Fruit fly (Drosophila melanogaster) whole organism, pupa: ENCODE measurements around the gene Adhr.
A peak's percentile ranks its signal among the peaks of the same experiment; 100 is the strongest.

ENCODE experiments used
- CG10348 ChIP-seq: fragments of 200-800 bp; sonication (Bioruptor generic); IDR thresholded peaks from 2 replicates; pipeline ENCODE4 v1.3.6; 2022; ENCODE audit warnings: missing biosample characterization, missing genetic modification characterization
- CG12605 ChIP-seq: fragments of 200-800 bp; sonication (Bioruptor generic); IDR thresholded peaks from 2 replicates; pipeline ENCODE4 v1.3.6; 2022; ENCODE audit warnings: missing biosample characterization, missing genetic modification characterization
- CG13204 ChIP-seq: fragments of 200-800 bp; sonication (Bioruptor generic); optimal IDR thresholded peaks from 2 replicates; lab custom pipeline; 2018; ENCODE audit warnings: missing biosample characterization, mild to moderate bottlenecking, missing genetic modification characterization, moderate library complexity
- CG14655 ChIP-seq: fragments of 200-800 bp; sonication (Bioruptor generic); optimal IDR thresholded peaks from 3 replicates; lab custom pipeline; 2017; ENCODE audit warnings: mild to moderate bottlenecking, missing biosample characterization, missing genetic modification reagents, missing genetic modification characterization
- CG15710 ChIP-seq: fragments of 200-800 bp; sonication (Bioruptor generic); optimal IDR thresholded peaks from 2 replicates; lab custom pipeline; 2018; ENCODE audit warnings: missing biosample characterization, mild to moderate bottlenecking, missing genetic modification characterization, moderate library complexity
- CG17806 ChIP-seq: fragments of 200-800 bp; sonication (Bioruptor generic); optimal IDR thresholded peaks from 2 replicates; lab custom pipeline; 2018; ENCODE audit warnings: missing biosample characterization, mild to moderate bottlenecking, missing genetic modification characterization, moderate library complexity
- CG32121 ChIP-seq: fragments of 200-800 bp; sonication (Bioruptor generic); IDR thresholded peaks from 2 replicates; pipeline ENCODE4 v1.3.6; 2022; ENCODE audit warnings: missing biosample characterization, missing genetic modification characterization
- CG34367 ChIP-seq: fragments of 200-800 bp; sonication (Bioruptor generic); optimal IDR thresholded peaks from 2 replicates; lab custom pipeline; 2018; ENCODE audit warnings: missing biosample characterization, mild to moderate bottlenecking, missing genetic modification characterization
- CG4496 ChIP-seq: fragments of 200-800 bp; sonication (Bioruptor generic); IDR thresholded peaks from 3 replicates; pipeline ENCODE4 v1.3.6; 2022; ENCODE audit warnings: missing biosample characterization, missing genetic modification characterization
- CG8159 ChIP-seq: fragments of 200-800 bp; sonication (Bioruptor generic); optimal IDR thresholded peaks from 3 replicates; lab custom pipeline; 2018; ENCODE audit warnings: missing biosample characterization, mild to moderate bottlenecking, missing genetic modification characterization, moderate library complexity
- CG8301 ChIP-seq: fragments of 200-800 bp; sonication (Bioruptor generic); optimal IDR thresholded peaks from 2 replicates; lab custom pipeline; 2018; ENCODE audit warnings: missing biosample characterization, mild to moderate bottlenecking, missing genetic modification characterization
- CG9948 ChIP-seq: fragments of 200-800 bp; sonication (Bioruptor generic); optimal IDR thresholded peaks from 2 replicates; lab custom pipeline; 2018; ENCODE audit warnings: missing biosample characterization, mild to moderate bottlenecking, missing genetic modification characterization, moderate library complexity
- D1 ChIP-seq: fragments of 200-800 bp; sonication (Bioruptor generic); optimal IDR thresholded peaks from 2 replicates; lab custom pipeline; 2018; ENCODE audit warnings: missing biosample characterization, mild to moderate bottlenecking, missing genetic modification characterization, moderate library complexity
- EcR ChIP-seq: fragments of 200-800 bp; sonication (Bioruptor generic); optimal IDR thresholded peaks from 3 replicates; lab custom pipeline; 2019; ENCODE audit warnings: missing biosample characterization, missing genetic modification characterization, mild to moderate bottlenecking, moderate library complexity, missing genetic modification reagents
- Ets98B ChIP-seq: fragments of 200-800 bp; sonication (Bioruptor generic); IDR thresholded peaks from 2 replicates; pipeline ENCODE4 v1.3.6; 2022; ENCODE audit warnings: missing biosample characterization, missing genetic modification characterization
- Pif1A ChIP-seq: fragments of 200-800 bp; sonication (Bioruptor generic); optimal IDR thresholded peaks from 3 replicates; lab custom pipeline; 2016; ENCODE audit warnings: missing biosample characterization, missing genetic modification characterization
- Pif1B ChIP-seq: fragments of 200-800 bp; sonication (Bioruptor generic); optimal IDR thresholded peaks from 3 replicates; lab custom pipeline; 2016; ENCODE audit warnings: missing biosample characterization, missing genetic modification characterization
- Snoo ChIP-seq: fragments of 200-800 bp; sonication (Bioruptor generic); optimal IDR thresholded peaks from 3 replicates; lab custom pipeline; 2017; ENCODE audit warnings: missing biosample characterization, mild to moderate bottlenecking, missing genetic modification characterization, inconsistent platforms
- fd96Ca ChIP-seq: fragments of 200-800 bp; sonication (Bioruptor generic); IDR thresholded peaks from 3 replicates; pipeline ENCODE4 v1.3.6; 2022; ENCODE audit warnings: missing biosample characterization, missing genetic modification characterization
- gl ChIP-seq: fragments of 200-800 bp; sonication (Bioruptor generic); optimal IDR thresholded peaks from 2 replicates; lab custom pipeline; 2018; ENCODE audit warnings: missing biosample characterization, mild to moderate bottlenecking, missing genetic modification characterization
- rn ChIP-seq: fragments of 200-800 bp; sonication (Bioruptor generic); IDR thresholded peaks from 2 replicates; pipeline ENCODE4 v1.3.6; 2022; ENCODE audit warnings: missing biosample characterization, missing genetic modification characterization

The Adhr gene

dm6 chr2L:14580693-14581572 is 34.4 kb upstream of the Adhr start:
- TF ChIP-seq EcR (GFP tag; lab: Kevin White, UChicago): no peak

dm6 chr2L:14586714-14587481 is 28.5 kb upstream of the Adhr start:
- TF ChIP-seq CG14655 (GFP tag; lab: Kevin White, UChicago): peak; percentile 60
- no peak for TF ChIP-seq fd96Ca (GFP tag; lab: Robert Waterston, UW)
- TF ChIP-seq rn: no peak
- TF ChIP-seq D1 (tag; lab: Kevin White, UChicago): no peak
- TF ChIP-seq Ets98B (GFP tag; lab: Robert Waterston, UW): no peak
- TF ChIP-seq Snoo (tag; lab: Kevin White, UChicago): no peak
- TF ChIP-seq CG8301 (tag; lab: Kevin White, UChicago): peak; percentile 37
- peak; percentile 54 for TF ChIP-seq CG9948 (tag; lab: Kevin White, UChicago)
- TF ChIP-seq Pif1B (GFP tag; lab: Kevin White, UChicago): no peak
- TF ChIP-seq CG34367 (tag; lab: Kevin White, UChicago): peak; percentile 19
- no peak for TF ChIP-seq gl (tag; lab: Kevin White, UChicago)
- TF ChIP-seq CG32121 (GFP tag; lab: Robert Waterston, UW): no peak
- no peak for TF ChIP-seq CG12605 (GFP tag; lab: Robert Waterston, UW)
- TF ChIP-seq CG8159 (tag; lab: Kevin White, UChicago): peak; percentile 67
- TF ChIP-seq CG15710 (tag; lab: Kevin White, UChicago): peak; percentile 40
- peak; percentile 57 for TF ChIP-seq CG17806
- 0 out of 3 replicates have a peak, but pooled peaks have one; percentile 28 for TF ChIP-seq CG4496 (GFP tag; lab: Robert Waterston, UW)
- no peak for TF ChIP-seq CG10348 (GFP tag; lab: Robert Waterston, UW)
- no peak for TF ChIP-seq CG13204 (GFP tag; lab: Kevin White, UChicago)
- TF ChIP-seq EcR (GFP tag; lab: Kevin White, UChicago): no peak
- peak; percentile 21 for TF ChIP-seq Pif1A (GFP tag; lab: Kevin White, UChicago)
- TF ChIP-seq, all 21 proteins: peak for 9

- TF ChIP-seq CG32121 (GFP tag; lab: Robert Waterston, UW) (no peak), rn (no peak), EcR (GFP tag; lab: Kevin White, UChicago) (no peak), CG17806 (no peak), Snoo (tag; lab: Kevin White, UChicago) (no peak), CG8301 (tag; lab: Kevin White, UChicago) (no peak), Pif1A (GFP tag; lab: Kevin White, UChicago) (no peak), CG13204 (GFP tag; lab: Kevin White, UChicago) (no peak), Pif1B (GFP tag; lab: Kevin White, UChicago) (no peak), CG34367 (tag; lab: Kevin White, UChicago) (no peak), gl (tag; lab: Kevin White, UChicago) (no peak), CG4496 (GFP tag; lab: Robert Waterston, UW) (no peak)
These were observed 27.2 kb upstream of the Adhr start, which contains the start of gene CG42680 for dm6 chr2L:14588134-14588533. CG42680 (minus strand) TSS chr2L:14588234.

dm6 chr2L:14588615-14589247 is 26.6 kb upstream of the Adhr start:
- TF ChIP-seq EcR (GFP tag; lab: Kevin White, UChicago) (no peak), rn (no peak), CG32121 (GFP tag; lab: Robert Waterston, UW) (no peak), Snoo (tag; lab: Kevin White, UChicago) (no peak), Ets98B (GFP tag; lab: Robert Waterston, UW) (no peak), CG9948 (tag; lab: Kevin White, UChicago) (no peak), CG12605 (GFP tag; lab: Robert Waterston, UW) (no peak), CG10348 (GFP tag; lab: Robert Waterston, UW) (no peak), D1 (tag; lab: Kevin White, UChicago) (no peak), Pif1A (GFP tag; lab: Kevin White, UChicago) (no peak), CG8159 (tag; lab: Kevin White, UChicago) (no peak), CG8301 (tag; lab: Kevin White, UChicago) (no peak), gl (tag; lab: Kevin White, UChicago) (no peak)
- TF ChIP-seq, all 21 proteins: peak for 0
